Fruit fly (Drosophila melanogaster) whole organism, embryonic: ENCODE results near the gene cno.
A peak's percentile ranks its signal among the peaks of the same experiment; 100 is the strongest.

Experiments
- Antp ChIP-seq: fragments of 200-800 bp; sonication (Bioruptor generic); optimal IDR thresholded peaks from 3 replicates; lab custom pipeline; 2016; ENCODE audit warnings: missing biosample characterization, missing genetic modification characterization
- Atf6 ChIP-seq: fragments of 200-800 bp; sonication (Bioruptor generic); IDR thresholded peaks from 2 replicates; pipeline ENCODE4 v1.3.6; 2022; ENCODE audit warnings: missing biosample characterization, missing genetic modification characterization
- Bdp1 ChIP-seq: fragments of 200-800 bp; sonication (Bioruptor generic); optimal IDR thresholded peaks from 3 replicates; lab custom pipeline; 2016; ENCODE audit warnings: missing biosample characterization, missing genetic modification characterization
- Blimp-1 ChIP-seq: fragments of 200-800 bp; sonication (Bioruptor generic); optimal IDR thresholded peaks from 3 replicates; lab custom pipeline; 2018; ENCODE audit warnings: missing biosample characterization, missing genetic modification characterization, mild to moderate bottlenecking, moderate library complexity, missing genetic modification reagents
- CG10209 ChIP-seq: fragments of 200-800 bp; sonication (Bioruptor generic); optimal IDR thresholded peaks from 3 replicates; lab custom pipeline; 2017; ENCODE audit warnings: missing biosample characterization, mild to moderate bottlenecking, missing genetic modification characterization, missing genetic modification reagents
- CG10654 ChIP-seq: fragments of 200-800 bp; sonication (Bioruptor generic); optimal IDR thresholded peaks from 2 replicates; lab custom pipeline; 2016; ENCODE audit warnings: missing biosample characterization, missing genetic modification characterization
- CG12769 ChIP-seq: fragments of 200-800 bp; sonication (Bioruptor generic); optimal IDR thresholded peaks from 2 replicates; lab custom pipeline; 2019; ENCODE audit warnings: missing biosample characterization, mild to moderate bottlenecking, missing genetic modification characterization, moderate library complexity
- CG12942 ChIP-seq: fragments of 200-800 bp; sonication (Bioruptor generic); optimal IDR thresholded peaks from 3 replicates; lab custom pipeline; 2016; ENCODE audit warnings: missing biosample characterization, missing genetic modification characterization
- CG13123 ChIP-seq: fragments of 200-800 bp; sonication (Bioruptor generic); optimal IDR thresholded peaks from 2 replicates; lab custom pipeline; 2016; ENCODE audit warnings: missing biosample characterization, missing genetic modification characterization
- CG13424 ChIP-seq: fragments of 200-800 bp; sonication (Bioruptor generic); optimal IDR thresholded peaks from 2 replicates; lab custom pipeline; 2019; ENCODE audit warnings: missing biosample characterization, mild to moderate bottlenecking, missing genetic modification characterization, moderate library complexity
- CG15269 ChIP-seq: fragments of 200-800 bp; sonication (Bioruptor generic); optimal IDR thresholded peaks from 2 replicates; lab custom pipeline; 2018; ENCODE audit warnings: missing biosample characterization, mild to moderate bottlenecking, missing genetic modification characterization, moderate library complexity
- CG16779 ChIP-seq: fragments of 200-800 bp; sonication (Bioruptor generic); IDR thresholded peaks from 2 replicates; pipeline ENCODE4 v1.3.6; 2022; ENCODE audit warnings: missing biosample characterization, missing genetic modification characterization
- CG30403 ChIP-seq: fragments of 200-800 bp; sonication (Bioruptor generic); optimal IDR thresholded peaks from 3 replicates; lab custom pipeline; 2016; ENCODE audit warnings: missing biosample characterization, missing genetic modification characterization
- CG32767 ChIP-seq: fragments of 200-800 bp; sonication (Bioruptor generic); IDR thresholded peaks from 2 replicates; pipeline ENCODE4 v1.3.6; 2022; ENCODE audit warnings: missing biosample characterization, missing genetic modification characterization
- CG3995 ChIP-seq: fragments of 200-800 bp; sonication (Bioruptor generic); optimal IDR thresholded peaks from 3 replicates; lab custom pipeline; 2016; ENCODE audit warnings: missing biosample characterization, missing genetic modification characterization
- CG4820 ChIP-seq: fragments of 200-800 bp; sonication (Bioruptor generic); optimal IDR thresholded peaks from 3 replicates; lab custom pipeline; 2016; ENCODE audit warnings: missing biosample characterization, missing genetic modification characterization
- CG4854 ChIP-seq: fragments of 200-800 bp; sonication (Bioruptor generic); optimal IDR thresholded peaks from 2 replicates; lab custom pipeline; 2016; ENCODE audit warnings: missing biosample characterization, missing genetic modification characterization, inconsistent platforms
- CG5180 ChIP-seq: fragments of 200-800 bp; sonication (Bioruptor generic); optimal IDR thresholded peaks from 3 replicates; lab custom pipeline; 2017; ENCODE audit warnings: missing biosample characterization, missing genetic modification characterization, mild to moderate bottlenecking, moderate library complexity, missing genetic modification reagents
- CG6254 ChIP-seq: fragments of 200-800 bp; sonication (Bioruptor generic); optimal IDR thresholded peaks from 3 replicates; lab custom pipeline; 2017; ENCODE audit warnings: mild to moderate bottlenecking, missing biosample characterization, missing genetic modification reagents, missing genetic modification characterization
- CG6654 ChIP-seq: fragments of 200-800 bp; sonication (Bioruptor generic); optimal IDR thresholded peaks from 2 replicates; lab custom pipeline; 2017; ENCODE audit warnings: missing biosample characterization, mild to moderate bottlenecking, missing genetic modification characterization
- CG6813 ChIP-seq: fragments of 200-800 bp; sonication (Bioruptor generic); optimal IDR thresholded peaks from 2 replicates; lab custom pipeline; 2017; ENCODE audit warnings: missing biosample characterization, missing genetic modification characterization, mild to moderate bottlenecking, moderate library complexity, missing genetic modification reagents
- CG7372 ChIP-seq: fragments of 200-800 bp; sonication (Bioruptor generic); IDR thresholded peaks from 2 replicates; pipeline ENCODE4 v1.3.6; 2022; ENCODE audit warnings: missing biosample characterization, missing genetic modification characterization
- CG7786 ChIP-seq: fragments of 200-800 bp; sonication (Bioruptor generic); optimal IDR thresholded peaks from 2 replicates; lab custom pipeline; 2016; ENCODE audit warnings: missing biosample characterization, missing genetic modification characterization
- CG7839 ChIP-seq: fragments of 200-800 bp; sonication (Bioruptor generic); optimal IDR thresholded peaks from 3 replicates; lab custom pipeline; 2018; ENCODE audit warnings: missing biosample characterization, mild to moderate bottlenecking, missing genetic modification characterization, moderate library complexity
- CG8944 ChIP-seq: fragments of 200-800 bp; sonication (Bioruptor generic); optimal IDR thresholded peaks from 3 replicates; lab custom pipeline; 2016; ENCODE audit warnings: missing biosample characterization, missing genetic modification characterization
- CG9876 ChIP-seq: fragments of 200-800 bp; sonication (Bioruptor generic); optimal IDR thresholded peaks from 2 replicates; lab custom pipeline; 2016; ENCODE audit warnings: missing biosample characterization, missing genetic modification characterization
- D ChIP-seq, 2 experiments: fragments of 200-800 bp in 1 of 2; fragments of >200 bp in 1 of 2; sonication (Bioruptor generic) in 1 of 2; optimal IDR thresholded peaks; 2 replicates in 1 of 2; 3 replicates in 1 of 2; lab custom pipeline; 2017; ENCODE audit warnings: mild to moderate bottlenecking in 1 of 2, missing biosample characterization in 1 of 2, missing genetic modification characterization in 1 of 2, missing genetic modification reagents in 1 of 2
- D19A ChIP-seq: fragments of 200-800 bp; optimal IDR thresholded peaks from 3 replicates; lab custom pipeline; 2019; ENCODE audit warnings: missing biosample characterization, mild to moderate bottlenecking, missing genetic modification characterization, moderate library complexity
- Dip3 ChIP-seq: fragments of 200-800 bp; sonication (Bioruptor generic); optimal IDR thresholded peaks from 3 replicates; lab custom pipeline; 2016; ENCODE audit warnings: missing biosample characterization, missing genetic modification characterization
- HmgD ChIP-seq: fragments of 200-800 bp; sonication (Bioruptor generic); optimal IDR thresholded peaks from 3 replicates; lab custom pipeline; 2016; ENCODE audit warnings: missing biosample characterization, missing genetic modification characterization
- Oli ChIP-seq: fragments of 200-800 bp; sonication (Bioruptor generic); optimal IDR thresholded peaks from 2 replicates; lab custom pipeline; 2018; ENCODE audit warnings: missing biosample characterization, mild to moderate bottlenecking, missing genetic modification characterization, moderate library complexity
- Side ChIP-seq: fragments of 200-800 bp; sonication (Bioruptor generic); optimal IDR thresholded peaks from 2 replicates; lab custom pipeline; 2016; ENCODE audit warnings: missing biosample characterization, missing genetic modification characterization
- Spps ChIP-seq: fragments of 200-800 bp; sonication (Bioruptor generic); optimal IDR thresholded peaks from 2 replicates; lab custom pipeline; 2018; ENCODE audit warnings: missing biosample characterization, mild to moderate bottlenecking, missing genetic modification characterization
- ab ChIP-seq: fragments of 200-800 bp; sonication (Bioruptor generic); optimal IDR thresholded peaks from 2 replicates; lab custom pipeline; 2016; ENCODE audit warnings: missing biosample characterization, missing genetic modification characterization
- ci ChIP-seq: fragments of 200-800 bp; sonication (Bioruptor generic); IDR thresholded peaks from 3 replicates; pipeline ENCODE4 v1.3.6; 2022; ENCODE audit warnings: missing biosample characterization, missing genetic modification characterization
- fd64A ChIP-seq: fragments of 200-800 bp; sonication (Bioruptor generic); optimal IDR thresholded peaks from 3 replicates; lab custom pipeline; 2018; ENCODE audit warnings: missing biosample characterization, mild to moderate bottlenecking, missing genetic modification characterization
- gem ChIP-seq: fragments of 200-800 bp; sonication (Bioruptor generic); optimal IDR thresholded peaks from 2 replicates; lab custom pipeline; 2019; ENCODE audit warnings: missing biosample characterization, mild to moderate bottlenecking, missing genetic modification characterization, moderate library complexity
- gsb ChIP-seq: fragments of 200-800 bp; sonication (Bioruptor generic); IDR thresholded peaks from 2 replicates; pipeline ENCODE4 v1.3.6; 2022; ENCODE audit warnings: missing biosample characterization, missing genetic modification characterization
- her ChIP-seq: fragments of 200-800 bp; sonication (Bioruptor generic); optimal IDR thresholded peaks from 2 replicates; lab custom pipeline; 2016; ENCODE audit warnings: missing biosample characterization, missing genetic modification characterization
- lmd ChIP-seq: fragments of 200-800 bp; sonication (Bioruptor generic); IDR thresholded peaks from 2 replicates; pipeline ENCODE4 v1.3.6; 2022; ENCODE audit warnings: missing biosample characterization, missing genetic modification characterization
- luna ChIP-seq: fragments of 200-800 bp; sonication (Bioruptor generic); optimal IDR thresholded peaks from 2 replicates; lab custom pipeline; 2016; ENCODE audit warnings: missing biosample characterization, missing genetic modification characterization
- odd ChIP-seq: fragments of 200-800 bp; sonication (Bioruptor generic); optimal IDR thresholded peaks from 2 replicates; lab custom pipeline; 2017; ENCODE audit warnings: missing biosample characterization, mild to moderate bottlenecking, missing genetic modification characterization
- pnt ChIP-seq: fragments of 200-800 bp; sonication (Bioruptor generic); optimal IDR thresholded peaks from 3 replicates; lab custom pipeline; 2016; ENCODE audit warnings: missing biosample characterization, missing genetic modification characterization
- rib ChIP-seq: fragments of 200-800 bp; sonication (Bioruptor generic); IDR thresholded peaks from 2 replicates; pipeline ENCODE4 v1.3.6; 2022; ENCODE audit warnings: missing biosample characterization, missing genetic modification characterization
- row ChIP-seq: fragments of 200-800 bp; sonication (Bioruptor generic); IDR thresholded peaks from 3 replicates; pipeline ENCODE4 v1.3.6; 2022; ENCODE audit warnings: missing biosample characterization, missing genetic modification characterization
- stc ChIP-seq: fragments of 200-800 bp; sonication (Bioruptor generic); IDR thresholded peaks from 2 replicates; pipeline ENCODE4 v1.3.6; 2022; ENCODE audit warnings: missing biosample characterization, missing genetic modification characterization
- tin ChIP-seq: fragments of 200-800 bp; sonication (Bioruptor generic); optimal IDR thresholded peaks from 3 replicates; lab custom pipeline; 2016; ENCODE audit warnings: missing biosample characterization, missing genetic modification characterization
- ttk ChIP-seq: fragments of 200-800 bp; sonication (Bioruptor generic); IDR thresholded peaks from 2 replicates; pipeline ENCODE4 v2.1.2; 2022; ENCODE audit warnings: missing biosample characterization, missing genetic modification characterization
- unc-4 ChIP-seq: fragments of 200-800 bp; sonication (Bioruptor generic); IDR thresholded peaks from 2 replicates; pipeline ENCODE4 v1.3.6; 2022; ENCODE audit warnings: missing biosample characterization, missing genetic modification characterization; ENCODE audit not compliant: partially characterized antibody
- vfl ChIP-seq: fragments of 200-800 bp; sonication (Bioruptor generic); optimal IDR thresholded peaks from 2 replicates; lab custom pipeline; 2016; ENCODE audit warnings: missing biosample characterization, missing genetic modification characterization

Gene cno

DNA sequence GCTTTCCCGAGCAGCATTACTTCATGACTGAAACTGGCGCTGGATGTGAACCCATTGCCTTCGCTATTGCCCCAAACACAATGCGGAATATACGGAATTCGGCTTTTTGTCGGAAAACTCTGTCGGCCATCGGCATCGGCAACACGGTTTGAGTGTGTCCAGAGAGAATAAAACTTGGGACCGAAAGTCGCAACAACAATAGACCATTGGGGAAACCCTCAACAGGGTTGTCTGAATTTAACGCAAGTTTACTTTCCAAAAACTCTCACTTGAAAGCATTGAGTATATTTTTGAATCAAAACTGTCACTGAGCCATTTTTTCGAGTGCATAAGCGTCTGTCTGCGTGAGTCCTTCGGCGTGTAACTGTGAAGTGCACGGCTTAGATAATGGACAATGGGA is 19.0 kb downstream of the cno start (continued):
- TF ChIP-seq CG16779 (GFP tag; lab: Robert Waterston, UW): no peak
- TF ChIP-seq CG12769 (tag; lab: Kevin White, UChicago): peak; percentile 87
- TF ChIP-seq lmd: peak; percentile 65; the same call in 1 of the 2 replicates
- TF ChIP-seq D19A: peak; percentile 12
- peak; percentile 72 for TF ChIP-seq CG7786 (GFP tag; lab: Kevin White, UChicago)
- no peak for TF ChIP-seq CG4854 (GFP tag; lab: Kevin White, UChicago)
- TF ChIP-seq CG10209 (GFP tag; lab: Kevin White, UChicago): peak; percentile 57
- peak; percentile 42 for TF ChIP-seq CG13424
- TF ChIP-seq ci (GFP tag; lab: Robert Waterston, UW): peak; percentile 69; the same call in 2 of the 3 replicates
- TF ChIP-seq CG30403 (GFP tag; lab: Kevin White, UChicago): peak; percentile 56
- no peak for TF ChIP-seq D (optimal IDR thresholded peaks at IDR 0.05; lab: Kevin White, UChicago)
- no peak for TF ChIP-seq D (GFP tag; optimal IDR thresholded peaks at IDR 0.05; lab: Kevin White, UChicago)
- 0 out of 2 replicates have a peak, but pooled peaks have one; percentile 49 for TF ChIP-seq rib (GFP tag; lab: Robert Waterston, UW)
- TF ChIP-seq fd64A (GFP tag; lab: Kevin White, UChicago): no peak
- TF ChIP-seq CG7839: peak; percentile 67
- TF ChIP-seq CG32767: no peak
- peak; percentile 62 for TF ChIP-seq Dip3 (GFP tag; lab: Kevin White, UChicago)
- 0 out of 2 replicates have a peak, but pooled peaks have one; percentile 9 for TF ChIP-seq gsb (GFP tag; lab: Robert Waterston, UW)
- peak; percentile 60 for TF ChIP-seq gem (tag; lab: Kevin White, UChicago)
- TF ChIP-seq her (GFP tag; lab: Kevin White, UChicago): peak; percentile 67
- TF ChIP-seq CG8944 (GFP tag; lab: Kevin White, UChicago): peak; percentile 30
- TF ChIP-seq odd (GFP tag; lab: Kevin White, UChicago): peak; percentile 33
- peak; percentile 1 for TF ChIP-seq CG10654 (GFP tag; lab: Kevin White, UChicago)
- peak; percentile 48 for TF ChIP-seq CG6813
- peak; percentile 53 for TF ChIP-seq vfl
- no peak for TF ChIP-seq ab (GFP tag; lab: Kevin White, UChicago)
- peak; percentile 20 for TF ChIP-seq CG5180 (GFP tag; lab: Kevin White, UChicago)
- TF ChIP-seq ttk (GFP tag; lab: Robert Waterston, UW): 0 out of 2 replicates have a peak, but pooled peaks have one; percentile 30
- peak; percentile 41 for TF ChIP-seq pnt
- no peak for TF ChIP-seq CG4820 (GFP tag; lab: Kevin White, UChicago)
- TF ChIP-seq CG6254 (GFP tag; lab: Kevin White, UChicago): no peak
- TF ChIP-seq CG15269 (tag; lab: Kevin White, UChicago): peak; percentile 67
- peak; percentile 59 for TF ChIP-seq Antp (GFP tag; lab: Kevin White, UChicago)
- TF ChIP-seq CG9876: peak; percentile 40
- TF ChIP-seq Blimp-1 (GFP tag; lab: Kevin White, UChicago): peak; percentile 18
- TF ChIP-seq stc (GFP tag; lab: Robert Waterston, UW): peak; percentile 56; the same call in 1 of the 2 replicates
- peak; percentile 37 for TF ChIP-seq Bdp1
- no peak for TF ChIP-seq CG13123
- peak; percentile 66 for TF ChIP-seq Side (GFP tag; lab: Kevin White, UChicago)
- peak; percentile 27 for TF ChIP-seq luna
- no peak for TF ChIP-seq unc-4
- TF ChIP-seq CG12942 (GFP tag; lab: Kevin White, UChicago): peak; percentile 6
- peak; percentile 77 for TF ChIP-seq row
- TF ChIP-seq Spps (tag; lab: Kevin White, UChicago): no peak
- TF ChIP-seq Oli (tag; lab: Kevin White, UChicago): peak; percentile 36
- peak; percentile 40 for TF ChIP-seq HmgD (GFP tag; lab: Kevin White, UChicago)
- TF ChIP-seq Atf6 (GFP tag; lab: Robert Waterston, UW): peak; percentile 79
- no peak for TF ChIP-seq CG6654
- peak; percentile 18 for TF ChIP-seq CG3995 (GFP tag; lab: Kevin White, UChicago)
- TF ChIP-seq tin (GFP tag; lab: Kevin White, UChicago): peak; percentile 25
- TF ChIP-seq CG7372: peak; percentile 34; the same call in 1 of the 2 replicates
